Worm (Caenorhabditis elegans): ENCODE data around the gene vps-60.

The vps-60 gene

DNA sequence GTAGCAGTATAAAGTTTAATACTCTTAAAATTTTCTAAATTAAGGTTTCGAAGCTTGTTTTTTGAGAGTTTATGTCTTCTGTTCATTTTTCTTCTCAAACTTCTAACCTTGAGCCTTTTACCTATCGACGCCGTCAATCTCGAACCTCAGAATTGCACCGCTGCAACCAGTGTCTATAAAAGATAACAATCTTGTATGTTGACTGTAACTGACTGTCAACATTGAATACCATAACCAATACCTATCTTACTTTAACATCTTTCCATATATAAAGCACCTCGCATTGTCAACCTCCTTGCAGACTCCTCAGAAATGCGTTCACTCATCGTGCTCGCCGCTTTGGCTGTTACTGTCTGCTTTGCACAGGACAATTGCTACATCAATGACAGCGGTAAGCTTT, 12.8 kb upstream of the vps-60 start, which contains the start of gene grd-5:
grd-5 (plus strand) TSS at position 295 of the 400 bp plus-strand sequence.
- TF ChIP-seq R02D3.7 (tag; optimal IDR thresholded peaks at IDR 0.05): no peak
- peak; percentile 83 for TF ChIP-seq elt-1 (tag; optimal IDR thresholded peaks at IDR 0.05)
- TF ChIP-seq ztf-4 (tag; optimal IDR thresholded peaks at IDR 0.05): no peak
- no peak for TF ChIP-seq nhr-12 (tag; optimal IDR thresholded peaks at IDR 0.05)
- TF ChIP-seq nhr-43 (tag; optimal IDR thresholded peaks at IDR 0.05; ENCODE audit: poor library complexity, severe bottlenecking): peak; percentile 17
- no peak for TF ChIP-seq mdl-1 (tag; optimal IDR thresholded peaks at IDR 0.05)
- TF ChIP-seq nhr-25 (tag; optimal IDR thresholded peaks at IDR 0.05): peak; percentile 27
- TF ChIP-seq sea-2 (GFP tag; optimal IDR thresholded peaks at IDR 0.05): no peak
- no peak for TF ChIP-seq nhr-23 (tag; optimal IDR thresholded peaks at IDR 0.05)

DNA sequence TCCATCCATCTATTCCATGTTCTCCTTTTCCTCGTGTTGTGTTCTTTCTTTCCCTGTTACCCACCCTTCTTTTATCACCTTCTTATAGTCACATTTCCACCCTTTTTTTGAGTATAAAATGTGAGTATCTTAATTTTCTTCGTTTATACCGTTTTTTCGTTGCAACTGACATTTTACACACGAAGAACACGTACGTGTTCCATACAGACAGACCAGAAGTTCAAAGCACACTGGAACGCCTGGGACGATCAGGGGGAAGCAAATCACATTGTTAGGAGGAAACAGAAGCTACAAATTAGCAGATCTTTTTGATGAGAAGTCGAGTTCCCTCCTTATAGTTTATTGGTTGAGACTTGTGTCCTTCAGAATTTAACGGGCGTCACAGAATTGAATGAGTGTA, 9.8 kb upstream of the vps-60 start:
- TF ChIP-seq nhr-25 (tag; optimal IDR thresholded peaks at IDR 0.05) (peak; percentile 33), nhr-237 (tag; optimal IDR thresholded peaks at IDR 0.05) (no peak), aly-2 (tag; optimal IDR thresholded peaks at IDR 0.05) (peak; percentile 8)

DNA sequence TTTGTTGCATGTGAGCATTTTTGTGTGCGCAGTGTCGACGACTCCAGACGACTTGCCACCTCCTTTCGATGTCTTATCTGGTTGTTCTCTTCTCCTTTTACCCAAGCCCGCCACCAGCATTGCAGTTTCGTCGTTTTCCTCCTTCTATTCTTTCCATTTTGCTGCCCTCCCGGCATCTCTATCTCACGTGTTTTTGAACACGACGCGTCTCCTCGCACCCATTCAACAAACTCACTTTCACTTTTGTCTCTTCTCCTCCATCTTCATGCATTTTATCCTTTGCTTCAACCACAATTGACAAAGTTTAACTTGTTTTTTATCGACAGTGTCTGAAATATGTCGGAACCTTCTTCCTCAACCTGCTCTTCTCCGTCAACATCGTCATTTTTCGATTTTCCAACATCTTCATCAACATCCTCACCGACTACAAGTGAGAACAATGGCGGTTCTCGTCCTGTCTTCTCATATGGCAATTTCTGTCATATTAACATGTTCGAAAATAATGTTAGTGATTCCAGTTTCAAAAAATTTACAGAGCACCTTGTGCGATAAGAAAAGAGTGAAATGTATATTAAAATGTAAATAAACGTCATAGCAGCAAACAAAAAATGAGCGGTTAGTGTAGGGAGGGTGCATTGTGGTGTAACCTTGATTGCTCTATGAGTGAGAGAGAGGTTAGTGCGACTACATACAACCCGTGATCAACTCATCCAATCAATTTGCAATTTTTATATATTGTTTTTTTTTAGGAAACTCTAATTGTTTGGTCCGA, 4.9 kb upstream of the vps-60 start, which contains the start of gene fip-4:
fip-4 (minus strand) TSS at position 636 of the 772 bp plus-strand sequence.
- no peak for TF ChIP-seq ztf-11 (tag; optimal IDR thresholded peaks at IDR 0.05)
- no peak for TF ChIP-seq nhr-28 (tag; optimal IDR thresholded peaks at IDR 0.05)
- peak; percentile 38 for TF ChIP-seq mml-1 (tag; optimal IDR thresholded peaks at IDR 0.05)
- TF ChIP-seq egl-27 (tag; optimal IDR thresholded peaks at IDR 0.05): no peak
- TF ChIP-seq zag-1 (tag; optimal IDR thresholded peaks at IDR 0.05): no peak
- TF ChIP-seq elt-2 (tag; optimal IDR thresholded peaks at IDR 0.05): peak; percentile 73
- no peak for TF ChIP-seq R02D3.7 (tag; optimal IDR thresholded peaks at IDR 0.05)
- peak; percentile 18 for TF ChIP-seq snpc-4 (tag; optimal IDR thresholded peaks at IDR 0.05)
- TF ChIP-seq nhr-76 (tag; optimal IDR thresholded peaks at IDR 0.05): no peak
- peak; percentile 12 for TF ChIP-seq nfya-1 (tag; optimal IDR thresholded peaks at IDR 0.05; ENCODE audit: insufficient read depth)
- no peak for TF ChIP-seq unc-62 (GFP tag; optimal IDR thresholded peaks at IDR 0.05)
- peak; percentile 91 for TF ChIP-seq nhr-25 (tag; optimal IDR thresholded peaks at IDR 0.05)
- TF ChIP-seq ztf-4 (tag; optimal IDR thresholded peaks at IDR 0.05): no peak
- TF ChIP-seq lsy-12 (tag; optimal IDR thresholded peaks at IDR 0.05): peak; percentile 9
- no peak for TF ChIP-seq ama-1 (optimal IDR thresholded peaks at IDR 0.05)
- peak; percentile 76 for TF ChIP-seq pqm-1 (tag; optimal IDR thresholded peaks at IDR 0.05)
- peak; percentile 60 for TF ChIP-seq nhr-23 (tag; optimal IDR thresholded peaks at IDR 0.05)
- no peak for TF ChIP-seq ceh-16 (tag; optimal IDR thresholded peaks at IDR 0.05)
- no peak for TF ChIP-seq mdl-1 (tag; optimal IDR thresholded peaks at IDR 0.05)
- peak; percentile 27 for TF ChIP-seq jun-1 (tag; optimal IDR thresholded peaks at IDR 0.05)
- no peak for TF ChIP-seq fos-1 (tag; optimal IDR thresholded peaks at IDR 0.05)
- TF ChIP-seq nhr-67 (tag; optimal IDR thresholded peaks at IDR 0.05): no peak
- TF ChIP-seq elt-3 (tag; optimal IDR thresholded peaks at IDR 0.05): no peak
- no peak for TF ChIP-seq nhr-77 (tag; optimal IDR thresholded peaks at IDR 0.05)
- peak; percentile 45 for TF ChIP-seq egl-5 (tag; optimal IDR thresholded peaks at IDR 0.05)
- peak; percentile 99 for TF ChIP-seq pha-4 (tag; optimal IDR thresholded peaks at IDR 0.05)

DNA sequence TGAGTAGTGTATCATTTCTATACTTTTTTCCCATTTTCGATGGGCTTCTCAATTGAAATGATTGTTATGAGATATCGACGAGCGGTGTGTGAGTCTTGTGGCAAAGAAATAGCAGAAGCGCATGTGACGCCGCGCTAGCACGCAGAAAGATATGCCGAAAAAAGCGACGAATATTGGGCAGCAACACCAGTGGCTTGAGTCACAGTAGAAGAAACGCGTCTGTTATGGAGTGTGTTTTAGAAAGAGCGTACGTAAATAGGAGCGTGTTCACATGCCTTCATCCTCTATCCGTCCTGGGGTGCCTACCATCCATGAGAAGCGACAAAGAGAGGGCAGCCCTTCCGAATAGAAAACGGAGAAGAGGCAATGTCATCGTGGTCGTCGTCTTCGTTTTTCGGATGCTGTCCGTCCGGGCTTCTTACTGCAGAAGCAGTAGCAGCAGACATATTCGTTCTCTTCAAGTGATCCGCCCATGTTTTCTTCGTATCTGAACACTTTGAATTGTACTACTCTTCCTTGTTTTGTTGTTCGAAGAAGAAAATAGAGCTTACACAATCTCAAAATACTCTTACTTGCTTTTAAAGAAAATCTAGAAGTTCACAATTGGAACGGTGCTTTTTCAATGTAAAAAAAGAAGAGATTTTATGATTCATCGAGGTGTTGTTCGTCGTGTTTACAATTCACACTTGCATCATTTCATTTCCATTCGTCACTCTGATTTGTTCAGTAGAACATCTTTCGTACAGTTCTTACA, 4.0 kb upstream of the vps-60 start:
- TF ChIP-seq eor-1 (tag; optimal IDR thresholded peaks at IDR 0.05) (no peak), egl-5 (tag; optimal IDR thresholded peaks at IDR 0.05) (no peak), fkh-10 (GFP tag; optimal IDR thresholded peaks at IDR 0.05) (no peak), pqm-1 (tag; optimal IDR thresholded peaks at IDR 0.05) (no peak), nhr-76 (tag; optimal IDR thresholded peaks at IDR 0.05) (no peak), sea-2 (GFP tag; optimal IDR thresholded peaks at IDR 0.05) (no peak), nfya-1 (tag; optimal IDR thresholded peaks at IDR 0.05; ENCODE audit: insufficient read depth) (peak; percentile 28), nhr-23 (tag; optimal IDR thresholded peaks at IDR 0.05) (no peak), pha-4 (tag; optimal IDR thresholded peaks at IDR 0.05) (no peak), nhr-12 (tag; optimal IDR thresholded peaks at IDR 0.05) (no peak), hmg-11 (tag; optimal IDR thresholded peaks at IDR 0.05) (peak; percentile 60), ceh-82 (tag; optimal IDR thresholded peaks at IDR 0.05) (no peak), skn-1 (tag; optimal IDR thresholded peaks at IDR 0.05) (no peak), nhr-11 (tag; optimal IDR thresholded peaks at IDR 0.05) (no peak), aly-2 (tag; optimal IDR thresholded peaks at IDR 0.05) (no peak), nhr-237 (tag; optimal IDR thresholded peaks at IDR 0.05) (no peak), mdl-1 (tag; optimal IDR thresholded peaks at IDR 0.05) (peak; percentile 3), nhr-77 (tag; optimal IDR thresholded peaks at IDR 0.05) (no peak), nhr-28 (tag; optimal IDR thresholded peaks at IDR 0.05) (no peak), R02D3.7 (tag; optimal IDR thresholded peaks at IDR 0.05) (no peak), elt-3 (tag; optimal IDR thresholded peaks at IDR 0.05) (no peak), elt-1 (tag; optimal IDR thresholded peaks at IDR 0.05) (no peak), lin-15B (tag; optimal IDR thresholded peaks at IDR 0.05) (no peak), ceh-16 (tag; optimal IDR thresholded peaks at IDR 0.05) (no peak), elt-2 (tag; optimal IDR thresholded peaks at IDR 0.05) (no peak), snpc-4 (tag; optimal IDR thresholded peaks at IDR 0.05) (peak; percentile 31), zag-1 (tag; optimal IDR thresholded peaks at IDR 0.05) (no peak), fos-1 (tag; optimal IDR thresholded peaks at IDR 0.05) (no peak), nhr-25 (tag; optimal IDR thresholded peaks at IDR 0.05) (no peak), lin-39 (tag; optimal IDR thresholded peaks at IDR 0.05) (peak; percentile 65), ZK546.5 (tag; optimal IDR thresholded peaks at IDR 0.05) (no peak), ama-1 (optimal IDR thresholded peaks at IDR 0.05) (no peak)

Measured in whole organism, L3 larva.